Fruit fly (Drosophila melanogaster): ENCODE measurements around the gene Mocs1.

DNA sequence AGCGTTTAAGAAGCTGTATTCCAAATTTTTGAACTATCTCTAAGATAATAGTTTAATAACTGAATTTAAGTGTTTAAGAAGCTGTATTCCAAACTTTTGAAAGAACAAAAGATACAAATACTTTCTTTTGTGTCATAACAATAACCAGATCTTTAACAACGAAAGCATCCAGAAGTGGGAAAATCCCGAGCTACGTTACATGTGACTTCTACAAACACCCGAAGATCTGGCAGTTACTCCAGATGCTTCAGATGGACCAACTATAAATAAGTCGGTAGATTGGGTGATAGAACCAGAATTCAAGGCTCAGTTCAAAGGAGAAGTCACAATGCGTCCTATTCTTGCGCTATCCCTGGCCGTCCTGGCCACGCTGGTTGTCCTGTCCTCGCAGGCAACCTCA lies 37.6 kb downstream of the Mocs1 start, which contains the start of gene CG12522:
- TF ChIP-seq pad (GFP tag; optimal IDR thresholded peaks at IDR 0.05): no peak
- no peak for TF ChIP-seq CG14711 (tag; optimal IDR thresholded peaks at IDR 0.05)
- no peak for TF ChIP-seq kay (GFP tag; ENCODE audit: borderline replicate concordance)
- no peak for TF ChIP-seq Clk (GFP tag; optimal IDR thresholded peaks at IDR 0.05)
- TF ChIP-seq bab1 (GFP tag; optimal IDR thresholded peaks at IDR 0.05): no peak
- no peak for TF ChIP-seq CG33017 (tag; optimal IDR thresholded peaks at IDR 0.05)
- TF ChIP-seq cnc (optimal IDR thresholded peaks at IDR 0.05): no peak
- TF ChIP-seq ovo (GFP tag; optimal IDR thresholded peaks at IDR 0.05): no peak
- TF ChIP-seq CG5204 (GFP tag; optimal IDR thresholded peaks at IDR 0.05): no peak

All from whole organism, adult.